Worm (Caenorhabditis elegans) whole organism, early embryonic: ENCODE data around the gene F53E10.1.
"Not testable (repeated sequence)": the region's sequence is repeated elsewhere in the genome, so short reads cannot be mapped to it uniquely, and the experiment has no call there.

Source experiments
- B0310.2 ChIP-seq: sonication (generic microtip); optimal IDR thresholded peaks from 2 replicates; lab custom pipeline; 2016; ENCODE audit warnings: mild to moderate bottlenecking, missing genetic modification characterization, missing compliant biosample characterization
- F13C5.2 ChIP-seq: sonication (generic microtip); optimal IDR thresholded peaks from 2 replicates; lab custom pipeline; 2017; ENCODE audit warnings: mild to moderate bottlenecking, missing genetic modification characterization, inconsistent platforms, missing compliant biosample characterization
- aly-1 ChIP-seq: sonication (generic microtip); optimal IDR thresholded peaks from 2 replicates; lab custom pipeline; 2016; ENCODE audit warnings: missing genetic modification characterization, missing compliant biosample characterization
- ama-1 ChIP-seq: fragments of 150-350 bp; optimal IDR thresholded peaks from 2 replicates; lab custom pipeline; 2014
- ceh-13 ChIP-seq: fragments of 200-800 bp; sonication (Bioruptor generic); optimal IDR thresholded peaks from 2 replicates; lab custom pipeline; 2018; ENCODE audit warnings: mild to moderate bottlenecking, missing genetic modification characterization, missing compliant biosample characterization
- ceh-36 ChIP-seq: sonication (generic microtip); optimal IDR thresholded peaks from 2 replicates; lab custom pipeline; 2016; ENCODE audit warnings: missing genetic modification characterization, inconsistent platforms, missing compliant biosample characterization
- ets-7 ChIP-seq: sonication (generic microtip); optimal IDR thresholded peaks from 2 replicates; lab custom pipeline; 2016; ENCODE audit warnings: missing genotype, missing genetic modification characterization, missing compliant biosample characterization
- flt-1 ChIP-seq: fragments of 200-800 bp; sonication (Bioruptor generic); IDR thresholded peaks from 2 replicates; pipeline ENCODE4 v1.3.6; 2022; ENCODE audit warnings: missing genetic modification characterization, missing compliant biosample characterization
- hmbx-1 ChIP-seq: sonication (generic microtip); optimal IDR thresholded peaks from 2 replicates; lab custom pipeline; 2016; ENCODE audit warnings: mild to moderate bottlenecking, missing genetic modification characterization, missing compliant biosample characterization
- hmg-4 ChIP-seq: fragments of 200-800 bp; sonication (Bioruptor generic); optimal IDR thresholded peaks from 2 replicates; lab custom pipeline; 2018; ENCODE audit warnings: mild to moderate bottlenecking, missing genetic modification characterization, missing compliant biosample characterization
- hnd-1 ChIP-seq: sonication (generic microtip); optimal IDR thresholded peaks from 2 replicates; lab custom pipeline; 2016; ENCODE audit warnings: missing genetic modification characterization, missing compliant biosample characterization
- pes-1 ChIP-seq: fragments of 200-800 bp; sonication (Bioruptor generic); IDR thresholded peaks from 2 replicates; pipeline ENCODE4 v1.3.6; 2022; ENCODE audit warnings: missing genetic modification reagents, missing genetic modification characterization, missing compliant biosample characterization
- scrt-1 ChIP-seq: fragments of 200-800 bp; sonication (Bioruptor generic); IDR thresholded peaks from 2 replicates; pipeline ENCODE4 v1.3.6; 2022; ENCODE audit warnings: missing genetic modification characterization, missing compliant biosample characterization
- sea-1 ChIP-seq: fragments of 200-800 bp; sonication (Bioruptor generic); conservative IDR thresholded peaks from 2 replicates; pipeline ENCODE4 v1.3.6; 2022; ENCODE audit warnings: missing genetic modification characterization, missing compliant biosample characterization
- tbx-11 ChIP-seq: fragments of 200-800 bp; sonication (Bioruptor generic); IDR thresholded peaks from 2 replicates; pipeline ENCODE4 v1.3.6; 2022; ENCODE audit warnings: missing genetic modification characterization, missing compliant biosample characterization
- tbx-37 ChIP-seq: fragments of 200-800 bp; sonication (Bioruptor generic); conservative IDR thresholded peaks from 2 replicates; pipeline ENCODE4 v1.3.6; 2022; ENCODE audit warnings: missing genetic modification reagents, missing genetic modification characterization, missing compliant biosample characterization
- tra-4 ChIP-seq: sonication (generic microtip); optimal IDR thresholded peaks from 2 replicates; lab custom pipeline; 2017; ENCODE audit warnings: missing genetic modification characterization, missing compliant biosample characterization

The F53E10.1 gene

ce11 chrV:2603056-2603455 lies 12.1 kb upstream of the F53E10.1 start, which contains the start of gene F53E10.6:
TSS of gene F53E10.6 (minus strand) at chrV:2603063.
- TF ChIP-seq ets-7 (tag; lab: Kevin White, UChicago) (no peak), B0310.2 (tag; lab: Kevin White, UChicago) (no peak), pes-1 (peak; percentile 53; the same call in 1 of the 2 replicates), F13C5.2 (tag; lab: Kevin White, UChicago) (no peak), tbx-11 (GFP tag; lab: Robert Waterston, UW) (0 out of 2 replicates have a peak, but pooled peaks have one; percentile 16), hmbx-1 (tag; lab: Kevin White, UChicago) (no peak), flt-1 (GFP tag; lab: Robert Waterston, UW) (no peak), ceh-13 (no peak), sea-1 (GFP tag; lab: Robert Waterston, UW) (no peak), hnd-1 (tag; lab: Kevin White, UChicago) (no peak), aly-1 (tag; lab: Kevin White, UChicago) (no peak), ama-1 (no peak), tra-4 (tag; lab: Kevin White, UChicago) (no peak), ceh-36 (tag; lab: Kevin White, UChicago) (no peak), tbx-37 (peak; percentile 60; the same call in 1 of the 2 replicates), hmg-4 (GFP tag; lab: Kevin White, UChicago) (no peak), scrt-1 (no peak)

ce11 chrV:2608352-2608751 lies 6.8 kb upstream of the F53E10.1 start, which contains the start of gene acr-17:
TSS of gene acr-17 (plus strand) at chrV:2608652.
- no peak for TF ChIP-seq ets-7 (tag; lab: Kevin White, UChicago)
- no peak for TF ChIP-seq sea-1 (GFP tag; lab: Robert Waterston, UW)
- no peak for TF ChIP-seq ama-1
- no peak for TF ChIP-seq tbx-37

ce11 chrV:2617499-2617898 lies 2.4 kb downstream of the F53E10.1 start:
- TF ChIP-seq F13C5.2 (tag; lab: Kevin White, UChicago) (no peak), tbx-11 (GFP tag; lab: Robert Waterston, UW) (0 out of 2 replicates have a peak, but pooled peaks have one; percentile 13), tbx-37 (no peak)

- no peak for TF ChIP-seq hmg-4 (GFP tag; lab: Kevin White, UChicago)
- TF ChIP-seq ets-7 (tag; lab: Kevin White, UChicago) = no peak
- no peak for TF ChIP-seq pes-1
- no peak for TF ChIP-seq sea-1 (GFP tag; lab: Robert Waterston, UW)
- TF ChIP-seq ama-1 = no peak
- no peak for TF ChIP-seq B0310.2 (tag; lab: Kevin White, UChicago)
- TF ChIP-seq ceh-13 = no peak
- TF ChIP-seq ceh-36 (tag; lab: Kevin White, UChicago) = no peak
- TF ChIP-seq tbx-11 (GFP tag; lab: Robert Waterston, UW) = no peak
Observed at ce11 chrV:2621879-2622278, 6.8 kb downstream of the F53E10.1 start, which contains the start of gene srh-271. TSS of gene srh-271 (minus strand) at chrV:2621979.

- TF ChIP-seq tra-4 (tag; lab: Kevin White, UChicago) = no peak
- TF ChIP-seq flt-1 (GFP tag; lab: Robert Waterston, UW) = peak; percentile 27; the same call in 1 of the 2 replicates
Observed at ce11 chrV:2623765-2624164, 8.7 kb downstream of the F53E10.1 start.

- not testable (repeated sequence) for TF ChIP-seq B0310.2 (tag; lab: Kevin White, UChicago); hmbx-1 (tag; lab: Kevin White, UChicago); pes-1
Observed at ce11 chrV:2625360-2625759, 10.2 kb downstream of the F53E10.1 start, which contains the start of gene sknr-1. TSS of gene sknr-1 (minus strand) at chrV:2625460.

ce11 chrV:2634783-2635569 lies 19.9 kb downstream of the F53E10.1 start:
- TF ChIP-seq pes-1 (0 out of 2 replicates have a peak, but pooled peaks have one; percentile 11), flt-1 (GFP tag; lab: Robert Waterston, UW) (peak; percentile 29; the same call in 1 of the 2 replicates)

- TF ChIP-seq hmg-4 (GFP tag; lab: Kevin White, UChicago) (peak; percentile 38), tbx-11 (GFP tag; lab: Robert Waterston, UW) (peak; percentile 73), sea-1 (GFP tag; lab: Robert Waterston, UW) (no peak), ets-7 (tag; lab: Kevin White, UChicago) (no peak), flt-1 (GFP tag; lab: Robert Waterston, UW) (peak; percentile 30; the same call in 1 of the 2 replicates), tbx-37 (peak; percentile 85), hmbx-1 (tag; lab: Kevin White, UChicago) (no peak), ceh-36 (tag; lab: Kevin White, UChicago) (no peak), tra-4 (tag; lab: Kevin White, UChicago) (no peak), aly-1 (tag; lab: Kevin White, UChicago) (no peak), B0310.2 (tag; lab: Kevin White, UChicago) (no peak), ama-1 (no peak), hnd-1 (tag; lab: Kevin White, UChicago) (no peak), scrt-1 (0 out of 2 replicates have a peak, but pooled peaks have one; percentile 40), F13C5.2 (tag; lab: Kevin White, UChicago) (no peak), ceh-13 (no peak), pes-1 (peak; percentile 65)
Observed at ce11 chrV:2638545-2638944, 23.4 kb downstream of the F53E10.1 start, which contains the start of gene W02H5.19. TSS of gene W02H5.19 (plus strand) at chrV:2638890.
